Fruit fly (Drosophila melanogaster): ENCODE results near the gene AttD.

DNA sequence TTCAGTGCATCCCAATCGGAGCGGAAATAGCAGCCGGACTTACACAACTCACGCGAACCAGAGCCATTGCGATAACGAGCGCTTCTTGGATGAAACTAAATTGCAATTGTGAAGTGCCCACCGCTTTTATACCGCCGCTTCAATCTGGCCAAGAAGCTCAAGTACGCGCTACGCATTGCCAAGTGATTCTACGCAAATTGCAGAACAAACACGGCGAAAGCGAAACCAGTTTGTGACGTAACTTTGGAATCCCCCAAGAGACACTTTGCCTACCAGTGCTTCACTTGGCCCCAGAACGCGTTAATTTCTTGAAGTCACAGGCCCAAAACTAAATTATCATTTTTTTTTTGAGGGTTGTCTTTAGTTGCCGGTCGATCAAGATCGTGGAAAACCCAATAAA is 13.7 kb upstream of the AttD start, which contains the start of gene Edg91:
- TF ChIP-seq CTCF (optimal IDR thresholded peaks at IDR 0.05) (no peak), CG8478 (optimal IDR thresholded peaks at IDR 0.05) (no peak)

Measured in S2 (cell line).